Fruit fly (Drosophila melanogaster) Kc167 (cell line): Measurements from ENCODE around the gene Dbct.

Source experiments
- Myc ChIP-seq: fragments of >200 bp; optimal IDR thresholded peaks from 2 replicates; lab custom pipeline; 2017; ENCODE audit warnings: missing external identifiers
- Sin3A ChIP-seq: fragments of >200 bp; optimal IDR thresholded peaks from 2 replicates; lab custom pipeline; 2018; ENCODE audit warnings: missing external identifiers
- h ChIP-seq: fragments of >200 bp; optimal IDR thresholded peaks from 3 replicates; lab custom pipeline; 2018; ENCODE audit warnings: missing external identifiers
- insv ChIP-seq: fragments of >200 bp; optimal IDR thresholded peaks from 3 replicates; lab custom pipeline; 2018; ENCODE audit warnings: missing external identifiers
- psq ChIP-seq: fragments of >200 bp; optimal IDR thresholded peaks from 2 replicates; lab custom pipeline; 2017; ENCODE audit warnings: missing external identifiers
- ttk ChIP-seq: sonication (Bioruptor generic); optimal IDR thresholded peaks from 2 replicates; lab custom pipeline; 2017; ENCODE audit warnings: missing external identifiers

The Dbct gene

dm6 chrX:15082681-15083080 is 3.2 kb upstream of the Dbct start, which contains the start of gene CG33178:
Gene CG33178 (plus strand): TSS chrX:15082827.
- TF ChIP-seq psq (lab: Kevin White, UChicago): no peak
- TF ChIP-seq ttk (lab: Kevin White, UChicago): no peak
- no peak for TF ChIP-seq h (lab: Kevin White, UChicago)
- TF ChIP-seq Sin3A (lab: Kevin White, UChicago): no peak
- no peak for TF ChIP-seq insv (lab: Kevin White, UChicago)
- TF ChIP-seq Myc (lab: Kevin White, UChicago): no peak

dm6 chrX:15084580-15085138 is 1.3 kb upstream of the Dbct start, which contains the start of gene Cox17:
Gene Cox17 (minus strand): TSS chrX:15084699.
- no peak for TF ChIP-seq ttk (lab: Kevin White, UChicago)
- TF ChIP-seq Sin3A (lab: Kevin White, UChicago): no peak
- TF ChIP-seq Myc (lab: Kevin White, UChicago): no peak
- TF ChIP-seq insv (lab: Kevin White, UChicago): no peak
- TF ChIP-seq h (lab: Kevin White, UChicago): no peak
- TF ChIP-seq psq (lab: Kevin White, UChicago): no peak

- TF ChIP-seq Myc (lab: Kevin White, UChicago) (no peak), insv (lab: Kevin White, UChicago) (no peak), psq (lab: Kevin White, UChicago) (no peak), ttk (lab: Kevin White, UChicago) (no peak), h (lab: Kevin White, UChicago) (no peak), Sin3A (lab: Kevin White, UChicago) (no peak)
These were observed 3.3 kb downstream of the Dbct start, which contains the start of gene Rab3-GEF for dm6 chrX:15089146-15089698. Gene Rab3-GEF (plus strand): TSS chrX:15089682.

dm6 chrX:15090371-15090770 is 4.4 kb downstream of the Dbct start:
- TF ChIP-seq h (lab: Kevin White, UChicago) (no peak), insv (lab: Kevin White, UChicago) (no peak), Myc (lab: Kevin White, UChicago) (no peak), Sin3A (lab: Kevin White, UChicago) (no peak), ttk (lab: Kevin White, UChicago) (no peak)

dm6 chrX:15091159-15091558 is 5.2 kb downstream of the Dbct start:
- TF ChIP-seq ttk (lab: Kevin White, UChicago) (no peak), Sin3A (lab: Kevin White, UChicago) (no peak), h (lab: Kevin White, UChicago) (no peak), insv (lab: Kevin White, UChicago) (no peak), Myc (lab: Kevin White, UChicago) (no peak), psq (lab: Kevin White, UChicago) (no peak)

DNA sequence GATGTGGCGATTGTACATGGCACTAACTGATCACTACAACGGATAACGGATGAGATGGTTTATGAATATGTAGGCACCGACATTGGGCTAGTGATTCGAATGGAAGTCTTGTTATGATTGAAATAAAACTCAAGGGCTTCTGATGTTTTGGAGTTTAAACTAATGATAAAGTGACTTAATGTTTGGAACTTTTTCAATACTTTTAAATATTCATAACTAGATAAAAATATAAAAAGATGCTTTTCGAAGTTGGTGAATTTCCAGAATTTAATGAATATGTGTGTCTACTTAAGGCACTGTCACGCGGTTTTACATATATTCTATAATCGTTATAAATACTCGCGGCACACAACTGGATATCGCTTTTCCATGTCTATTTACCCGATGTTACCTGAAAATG is 10.0 kb downstream of the Dbct start, which contains the start of gene CG9072:
TSS of gene CG9072 (minus strand) at position 101 of the 400 bp plus-strand sequence.
- TF ChIP-seq Myc (lab: Kevin White, UChicago) (no peak), h (lab: Kevin White, UChicago) (no peak), psq (lab: Kevin White, UChicago) (no peak), Sin3A (lab: Kevin White, UChicago) (no peak), ttk (lab: Kevin White, UChicago) (no peak), insv (lab: Kevin White, UChicago) (no peak)

DNA sequence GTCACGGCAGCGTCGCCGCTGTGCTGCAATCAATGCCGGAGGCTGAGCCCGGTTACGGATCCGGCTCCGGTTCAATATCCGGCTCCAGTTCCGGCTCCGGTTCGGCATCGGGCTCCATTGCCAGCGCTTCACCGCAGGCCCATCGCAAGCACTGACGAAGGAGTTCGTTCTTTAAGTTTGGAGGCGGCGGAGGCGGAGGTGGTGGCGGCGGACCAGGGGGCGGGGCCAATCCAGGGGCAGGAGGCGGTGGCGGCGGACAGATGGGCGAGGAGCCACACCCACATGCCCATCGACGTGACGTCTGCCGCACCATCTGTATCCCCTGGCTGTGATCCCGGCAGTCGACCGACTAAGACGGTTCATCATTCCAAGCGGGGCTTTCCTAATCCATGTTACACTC is 26.0 kb downstream of the Dbct start:
- TF ChIP-seq Sin3A (lab: Kevin White, UChicago) (no peak), insv (lab: Kevin White, UChicago) (no peak), Myc (lab: Kevin White, UChicago) (no peak), psq (lab: Kevin White, UChicago) (no peak), ttk (lab: Kevin White, UChicago) (no peak), h (lab: Kevin White, UChicago) (no peak)

dm6 chrX:15116397-15116796 is 30.5 kb downstream of the Dbct start, which contains the start of gene Cyp4s3:
Gene Cyp4s3 (minus strand): TSS chrX:15116542.
- TF ChIP-seq h (lab: Kevin White, UChicago) (no peak), psq (lab: Kevin White, UChicago) (no peak), Myc (lab: Kevin White, UChicago) (no peak), insv (lab: Kevin White, UChicago) (no peak), ttk (lab: Kevin White, UChicago) (no peak), Sin3A (lab: Kevin White, UChicago) (no peak)

DNA sequence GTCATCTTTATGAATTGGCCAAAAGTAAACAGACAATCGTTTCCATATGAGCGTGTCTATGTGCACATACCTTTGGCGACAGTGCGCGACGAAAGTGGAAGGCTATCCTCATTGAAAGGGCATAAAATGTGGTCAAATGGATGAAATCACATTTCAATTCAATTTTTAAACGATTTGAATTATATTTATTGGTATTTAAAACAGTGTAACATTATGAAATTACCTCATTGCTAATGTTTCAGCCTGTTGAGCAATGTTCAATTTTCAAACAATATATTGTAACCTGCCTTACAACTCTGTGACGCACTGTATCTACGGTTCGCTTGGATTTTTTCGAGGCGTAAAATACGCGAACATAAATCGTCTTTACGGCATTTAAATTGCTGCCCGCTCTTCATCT is 34.2 kb downstream of the Dbct start:
- no peak for TF ChIP-seq h (lab: Kevin White, UChicago)
- no peak for TF ChIP-seq psq (lab: Kevin White, UChicago)
- TF ChIP-seq Myc (lab: Kevin White, UChicago): no peak
- no peak for TF ChIP-seq insv (lab: Kevin White, UChicago)
- no peak for TF ChIP-seq Sin3A (lab: Kevin White, UChicago)
- no peak for TF ChIP-seq ttk (lab: Kevin White, UChicago)

DNA sequence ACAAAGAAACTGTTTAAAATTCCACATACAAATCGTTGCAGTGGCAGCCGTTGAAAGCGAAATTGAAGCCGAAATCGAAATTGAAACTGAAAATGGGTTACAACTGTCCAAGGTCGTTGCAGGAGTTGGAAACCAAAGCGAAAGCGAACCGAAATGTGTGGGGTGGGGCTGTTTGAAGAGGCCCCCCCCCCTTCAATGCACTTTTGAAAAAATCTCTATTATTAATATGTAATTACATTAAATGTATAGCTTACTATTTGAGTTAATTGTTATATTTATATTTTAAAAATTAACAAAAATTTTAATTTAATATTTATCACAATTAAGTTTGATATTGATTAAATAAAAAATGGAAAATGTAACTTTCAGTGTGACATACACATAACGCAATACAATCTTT is 35.8 kb downstream of the Dbct start:
- TF ChIP-seq psq (lab: Kevin White, UChicago) (no peak), insv (lab: Kevin White, UChicago) (no peak), h (lab: Kevin White, UChicago) (no peak), ttk (lab: Kevin White, UChicago) (no peak), Myc (lab: Kevin White, UChicago) (no peak), Sin3A (lab: Kevin White, UChicago) (no peak)

dm6 chrX:15123418-15123994 is 37.6 kb downstream of the Dbct start:
- TF ChIP-seq Myc (lab: Kevin White, UChicago) (no peak), h (lab: Kevin White, UChicago) (no peak), insv (lab: Kevin White, UChicago) (no peak), Sin3A (lab: Kevin White, UChicago) (no peak), psq (lab: Kevin White, UChicago) (no peak), ttk (lab: Kevin White, UChicago) (no peak)
